Worm (Caenorhabditis elegans) whole organism, midembryonic: ENCODE measurements around the gene clk-1.

ENCODE experiments used
- med-1 ChIP-seq: sonication (generic microtip); optimal IDR thresholded peaks from 2 replicates; lab custom pipeline; 2017; ENCODE audit warnings: missing genetic modification characterization, mild to moderate bottlenecking, missing compliant biosample characterization, antibody characterized with exemption, missing genetic modification reagents; ENCODE audit not compliant: insufficient read depth
- ref-1 ChIP-seq: fragments of 200-800 bp; sonication (Bioruptor generic); conservative IDR thresholded peaks from 2 replicates; pipeline ENCODE4 v1.3.6; 2022; ENCODE audit warnings: missing genetic modification reagents, missing genetic modification characterization, missing compliant biosample characterization

DNA sequence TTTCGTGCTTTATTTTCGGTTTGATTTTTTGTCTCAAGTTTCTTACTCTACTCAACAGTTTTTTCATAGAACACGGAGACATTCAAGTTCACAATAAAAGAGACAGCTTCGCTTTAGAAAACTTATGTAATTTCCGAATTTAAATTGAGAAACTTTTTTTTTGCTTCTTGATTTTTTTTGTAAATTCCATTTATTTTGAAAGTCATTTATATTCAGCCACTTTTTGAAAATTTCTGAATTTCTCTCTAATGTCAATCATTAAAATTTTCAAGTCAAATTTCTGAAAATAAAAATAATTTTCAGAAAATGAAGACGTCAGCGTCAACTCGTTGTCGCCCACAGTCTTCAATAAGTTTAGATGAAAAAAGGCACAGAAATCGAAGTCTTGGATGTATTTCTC, 10.2 kb downstream of the clk-1 start, which contains the start of gene T15B12.1:
- TF ChIP-seq med-1 (GFP tag; lab: Kevin White, UChicago) (no peak), ref-1 (GFP tag; lab: Robert Waterston, UW) (no peak)
